Worm (Caenorhabditis elegans): ENCODE data around the gene vkmt-1.

vkmt-1 gene

DNA sequence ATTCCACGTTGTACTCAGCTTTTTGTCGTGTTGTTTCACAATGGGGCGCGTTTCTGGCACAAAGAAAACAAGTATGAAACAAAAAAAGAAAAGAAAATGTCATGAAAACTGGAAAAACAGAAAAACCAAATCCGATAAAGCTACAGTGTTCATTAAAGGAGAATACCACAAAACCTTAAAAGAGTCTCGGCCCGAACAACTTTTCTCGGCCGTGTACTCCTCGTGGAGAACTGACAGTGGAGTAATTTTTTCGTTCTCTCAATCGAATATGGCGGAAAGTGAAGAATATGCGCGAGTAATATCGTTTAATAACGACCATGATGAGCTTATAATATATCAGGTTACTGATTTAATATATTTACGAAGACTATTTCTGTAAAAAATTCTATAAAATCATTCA lies at the start of gene vkmt-1, which contains the start of gene tag-335:
TSS of gene vkmt-1 (plus strand) at position 219 of the 400 bp plus-strand sequence.
TSS of gene tag-335 (minus strand) at position 88 of the 400 bp plus-strand sequence.
- TF ChIP-seq ztf-23 (GFP tag; IDR thresholded peaks at IDR 0.05), result no peak
- TF ChIP-seq ref-1 (GFP tag; conservative IDR thresholded peaks at IDR 0.05), result no peak
- no peak for TF ChIP-seq tab-1 (GFP tag; IDR thresholded peaks at IDR 0.05)
- no peak for TF ChIP-seq T22C8.4 (GFP tag; IDR thresholded peaks at IDR 0.05)
- no peak for TF ChIP-seq flt-1 (GFP tag; IDR thresholded peaks at IDR 0.05)
- TF ChIP-seq klf-2 (GFP tag; conservative IDR thresholded peaks at IDR 0.05), result no peak
- no peak for TF ChIP-seq cog-1 (tag; optimal IDR thresholded peaks at IDR 0.05)
- TF ChIP-seq med-1 (GFP tag; optimal IDR thresholded peaks at IDR 0.05; ENCODE audit: insufficient read depth), result no peak
- no peak for TF ChIP-seq ztf-29 (GFP tag; IDR thresholded peaks at IDR 0.05)

DNA sequence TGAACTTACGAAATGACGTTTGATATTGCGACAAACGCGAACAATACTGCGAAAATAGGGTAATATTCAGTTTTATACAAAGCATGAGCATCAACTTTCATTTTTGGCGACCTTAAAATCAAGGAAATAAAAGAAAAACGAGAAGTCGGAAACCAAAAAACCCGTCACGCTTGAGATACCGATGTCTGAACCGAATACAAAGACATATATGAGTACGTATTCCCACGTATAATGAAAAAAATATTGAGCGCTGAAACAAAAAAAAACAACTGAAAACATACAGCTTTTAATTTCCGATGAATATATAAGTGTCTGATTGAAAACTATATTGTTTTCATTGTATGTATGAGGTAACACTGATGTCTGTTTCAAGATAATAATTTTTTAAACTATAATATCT lies 48.8 kb upstream of the vkmt-1 start, which contains the start of gene sre-18:
TSS of gene sre-18 (minus strand) at position 101 of the 400 bp plus-strand sequence.
- no peak for TF ChIP-seq flt-1 (GFP tag; IDR thresholded peaks at IDR 0.05)
- TF ChIP-seq T22C8.4 (GFP tag; IDR thresholded peaks at IDR 0.05), result no peak
- TF ChIP-seq ztf-23 (GFP tag; IDR thresholded peaks at IDR 0.05), result no peak
- no peak for TF ChIP-seq ztf-29 (GFP tag; IDR thresholded peaks at IDR 0.05)
- no peak for TF ChIP-seq med-1 (GFP tag; optimal IDR thresholded peaks at IDR 0.05; ENCODE audit: insufficient read depth)
- no peak for TF ChIP-seq klf-2 (GFP tag; conservative IDR thresholded peaks at IDR 0.05)
- TF ChIP-seq tab-1 (GFP tag; IDR thresholded peaks at IDR 0.05), result no peak

DNA sequence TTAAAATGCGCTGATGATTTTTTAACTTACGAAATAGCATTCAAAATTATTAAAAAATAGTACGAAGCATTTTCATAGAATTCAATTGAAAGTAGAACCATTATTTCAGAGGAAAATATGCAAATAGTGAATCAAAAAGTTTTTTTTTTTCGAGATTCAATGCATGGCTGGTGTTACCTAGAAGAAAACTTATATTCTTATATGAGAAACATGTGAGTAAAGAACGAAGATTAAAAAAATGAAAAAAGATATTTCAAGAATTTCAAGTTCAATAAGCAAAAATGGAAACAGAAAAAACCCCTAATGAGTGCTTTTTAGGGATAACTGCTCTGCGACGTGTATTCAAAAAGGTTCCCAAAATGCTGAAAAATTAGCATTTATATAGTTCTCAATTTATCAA lies 42.5 kb upstream of the vkmt-1 start, which contains the start of gene sre-16:
TSS of gene sre-16 (minus strand) at position 101 of the 400 bp plus-strand sequence.
- TF ChIP-seq cog-1 (tag; optimal IDR thresholded peaks at IDR 0.05) (no peak), ztf-29 (GFP tag; IDR thresholded peaks at IDR 0.05) (no peak), flt-1 (GFP tag; IDR thresholded peaks at IDR 0.05) (no peak), tab-1 (GFP tag; IDR thresholded peaks at IDR 0.05) (no peak), T22C8.4 (GFP tag; IDR thresholded peaks at IDR 0.05) (no peak), ref-1 (GFP tag; conservative IDR thresholded peaks at IDR 0.05) (no peak)

DNA sequence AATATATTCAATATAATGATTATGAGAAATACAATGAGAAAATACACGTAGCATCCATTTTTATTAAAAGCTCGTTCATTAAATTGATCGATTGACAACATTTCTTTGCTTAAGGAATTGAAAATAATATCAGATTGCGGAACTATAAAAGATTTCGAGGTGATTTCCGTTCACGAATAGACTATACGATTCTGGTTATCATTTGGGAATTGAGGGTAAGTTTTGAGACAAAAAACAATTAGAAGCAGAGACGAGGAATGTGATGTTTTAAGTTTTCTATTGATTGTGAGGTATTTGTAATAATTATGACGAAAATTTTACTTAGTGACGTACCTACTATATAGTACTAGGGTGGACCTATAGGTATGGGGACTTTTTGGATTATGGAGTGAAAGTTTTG lies 39.7 kb upstream of the vkmt-1 start, which contains the start of gene sre-19:
TSS of gene sre-19 (minus strand) at position 101 of the 400 bp plus-strand sequence.
- TF ChIP-seq tab-1 (GFP tag; IDR thresholded peaks at IDR 0.05), result no peak
- no peak for TF ChIP-seq T22C8.4 (GFP tag; IDR thresholded peaks at IDR 0.05)
- TF ChIP-seq ref-1 (GFP tag; conservative IDR thresholded peaks at IDR 0.05), result no peak
- TF ChIP-seq ztf-23 (GFP tag; IDR thresholded peaks at IDR 0.05), result no peak
- no peak for TF ChIP-seq ztf-29 (GFP tag; IDR thresholded peaks at IDR 0.05)
- no peak for TF ChIP-seq cog-1 (tag; optimal IDR thresholded peaks at IDR 0.05)
- TF ChIP-seq med-1 (GFP tag; optimal IDR thresholded peaks at IDR 0.05; ENCODE audit: insufficient read depth), result no peak
- TF ChIP-seq klf-2 (GFP tag; conservative IDR thresholded peaks at IDR 0.05), result no peak
- TF ChIP-seq flt-1 (GFP tag; IDR thresholded peaks at IDR 0.05), result no peak

DNA sequence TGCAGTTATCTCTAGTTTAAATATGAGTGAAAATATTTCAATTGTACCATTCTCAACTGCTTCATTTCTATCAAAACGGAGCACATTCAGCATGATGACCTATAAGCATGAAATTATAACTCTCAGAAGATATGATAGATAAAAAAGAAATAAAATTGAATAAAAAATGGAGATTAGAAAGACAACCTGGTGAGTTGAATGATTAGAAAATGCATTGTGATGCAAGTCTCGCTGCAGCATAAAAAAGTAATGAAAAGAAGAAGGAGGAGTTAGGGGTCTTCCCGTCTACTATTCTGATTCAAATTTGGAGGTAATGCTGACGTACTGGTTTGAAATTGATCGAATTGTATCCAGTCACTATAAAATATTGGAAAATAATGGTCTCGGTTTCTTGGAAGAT lies 33.8 kb upstream of the vkmt-1 start, which contains the start of gene sre-15:
TSS of gene sre-15 (minus strand) at position 101 of the 400 bp plus-strand sequence.
- no peak for TF ChIP-seq flt-1 (GFP tag; IDR thresholded peaks at IDR 0.05)

DNA sequence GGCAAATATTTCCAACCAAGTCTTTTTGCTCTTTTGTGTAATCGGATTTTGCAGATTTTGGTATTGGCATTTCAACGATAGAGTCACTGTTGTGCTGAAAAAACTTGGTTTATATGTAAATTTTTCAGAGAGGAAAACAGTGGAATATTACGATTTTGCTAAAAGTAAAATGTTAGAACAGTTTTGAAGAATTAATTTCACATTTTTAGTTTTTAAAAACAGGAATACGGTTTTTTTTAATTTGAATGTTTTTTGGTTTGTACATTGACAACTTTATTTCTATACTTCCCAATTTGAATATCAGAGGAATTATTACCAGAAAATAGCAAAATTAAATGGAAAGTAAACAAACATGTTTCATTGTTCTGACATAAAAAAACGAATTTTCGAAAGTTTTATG lies 25.9 kb upstream of the vkmt-1 start, which contains the start of gene dnj-26:
TSS of gene dnj-26 (minus strand) at position 101 of the 400 bp plus-strand sequence.
- no peak for TF ChIP-seq ref-1 (GFP tag; conservative IDR thresholded peaks at IDR 0.05)
- no peak for TF ChIP-seq med-1 (GFP tag; optimal IDR thresholded peaks at IDR 0.05; ENCODE audit: insufficient read depth)
- TF ChIP-seq tab-1 (GFP tag; IDR thresholded peaks at IDR 0.05), result no peak
- no peak for TF ChIP-seq ztf-23 (GFP tag; IDR thresholded peaks at IDR 0.05)
- TF ChIP-seq T22C8.4 (GFP tag; IDR thresholded peaks at IDR 0.05), result no peak
- no peak for TF ChIP-seq ztf-29 (GFP tag; IDR thresholded peaks at IDR 0.05)
- TF ChIP-seq flt-1 (GFP tag; IDR thresholded peaks at IDR 0.05), result no peak
- no peak for TF ChIP-seq klf-2 (GFP tag; conservative IDR thresholded peaks at IDR 0.05)

DNA sequence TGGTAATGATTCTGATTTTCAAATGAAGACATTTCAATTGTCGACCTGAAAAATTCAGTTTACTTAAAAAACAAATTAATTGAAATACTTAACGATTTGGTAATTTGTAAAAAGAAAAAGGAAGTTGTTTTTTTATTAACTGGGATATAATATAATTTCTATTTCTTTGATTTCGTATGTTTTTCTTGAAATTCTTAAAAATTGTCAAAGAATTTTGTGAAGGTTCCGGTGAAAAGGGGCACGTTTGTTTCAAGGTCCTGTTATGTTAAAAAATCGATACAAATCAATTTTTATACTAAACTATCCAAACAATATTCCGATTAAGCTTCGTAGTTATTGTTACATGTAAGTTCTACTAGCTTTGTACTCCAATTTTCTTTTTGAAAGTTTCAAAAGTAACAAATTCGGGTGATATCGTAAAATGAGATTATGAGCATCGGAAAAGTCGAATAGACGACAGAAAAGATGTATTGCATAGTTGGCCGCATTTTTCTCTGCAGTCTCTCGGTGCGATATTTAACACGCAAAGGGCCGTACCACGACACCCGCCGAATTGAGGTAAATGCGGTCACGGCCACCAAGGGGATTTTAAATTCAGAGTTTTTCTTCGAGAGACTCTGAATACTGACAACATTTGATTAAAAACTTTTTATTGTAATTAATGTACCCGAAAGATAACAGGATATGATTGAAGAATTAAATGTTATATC lies 19.2 kb upstream of the vkmt-1 start, which contains the start of gene Y39C12A.9:
TSS of gene Y39C12A.9 (minus strand) at position 51 of the 710 bp plus-strand sequence.
- TF ChIP-seq klf-2 (GFP tag; conservative IDR thresholded peaks at IDR 0.05) (no peak), ztf-23 (GFP tag; IDR thresholded peaks at IDR 0.05) (no peak), T22C8.4 (GFP tag; IDR thresholded peaks at IDR 0.05) (no peak), ztf-29 (GFP tag; IDR thresholded peaks at IDR 0.05) (no peak), flt-1 (GFP tag; IDR thresholded peaks at IDR 0.05) (no peak), tab-1 (GFP tag; IDR thresholded peaks at IDR 0.05) (no peak), cog-1 (tag; optimal IDR thresholded peaks at IDR 0.05) (no peak), ref-1 (GFP tag; conservative IDR thresholded peaks at IDR 0.05) (no peak), med-1 (GFP tag; optimal IDR thresholded peaks at IDR 0.05; ENCODE audit: insufficient read depth) (no peak)

DNA sequence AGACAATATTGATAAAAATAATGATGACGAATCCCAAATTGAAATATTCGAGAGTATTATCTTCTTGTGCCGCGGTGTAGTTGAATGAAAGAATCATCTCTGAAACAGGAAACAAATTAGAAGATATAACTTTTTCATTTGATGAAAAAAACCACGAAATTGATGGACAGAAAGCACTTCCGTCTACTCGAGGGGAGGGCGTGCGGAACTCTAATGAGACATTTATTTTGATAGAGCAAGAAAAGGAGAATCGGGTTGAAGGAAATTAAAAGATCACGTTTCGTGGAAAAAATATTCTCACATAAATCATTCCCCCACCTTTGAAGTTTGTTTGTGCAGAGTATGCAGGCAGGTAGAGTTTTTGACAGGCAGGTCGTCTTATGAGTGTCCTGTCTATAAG lies 17.2 kb upstream of the vkmt-1 start, which contains the start of gene sre-14:
TSS of gene sre-14 (minus strand) at position 101 of the 400 bp plus-strand sequence.
- TF ChIP-seq flt-1 (GFP tag; IDR thresholded peaks at IDR 0.05) (no peak), tab-1 (GFP tag; IDR thresholded peaks at IDR 0.05) (no peak), klf-2 (GFP tag; conservative IDR thresholded peaks at IDR 0.05) (no peak), T22C8.4 (GFP tag; IDR thresholded peaks at IDR 0.05) (no peak), ztf-29 (GFP tag; IDR thresholded peaks at IDR 0.05) (no peak), ztf-23 (GFP tag; IDR thresholded peaks at IDR 0.05) (no peak), med-1 (GFP tag; optimal IDR thresholded peaks at IDR 0.05; ENCODE audit: insufficient read depth) (no peak), ref-1 (GFP tag; conservative IDR thresholded peaks at IDR 0.05) (no peak), cog-1 (tag; optimal IDR thresholded peaks at IDR 0.05) (no peak)

DNA sequence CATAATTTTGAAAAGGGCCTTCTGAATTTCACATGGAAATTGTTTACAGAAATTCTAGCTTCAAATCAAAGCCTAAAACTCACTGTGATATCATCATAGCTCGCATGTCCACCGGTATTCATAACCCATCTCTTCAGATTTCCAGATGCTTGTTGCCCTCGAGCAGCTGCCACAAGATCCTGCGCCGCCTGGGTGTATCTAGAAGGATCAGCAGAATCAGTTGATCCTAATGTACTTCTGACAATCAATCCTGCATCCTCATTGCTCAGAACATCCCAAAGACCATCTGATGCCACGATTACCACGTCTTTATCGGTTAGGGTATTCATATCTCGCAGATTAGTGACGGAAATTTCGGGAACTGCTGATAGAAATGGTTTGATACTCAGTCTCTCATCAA lies 12.6 kb upstream of the vkmt-1 start:
- TF ChIP-seq ztf-29 (GFP tag; IDR thresholded peaks at IDR 0.05) (no peak), T22C8.4 (GFP tag; IDR thresholded peaks at IDR 0.05) (no peak), ztf-23 (GFP tag; IDR thresholded peaks at IDR 0.05) (no peak), med-1 (GFP tag; optimal IDR thresholded peaks at IDR 0.05; ENCODE audit: insufficient read depth) (no peak), klf-2 (GFP tag; conservative IDR thresholded peaks at IDR 0.05) (no peak)
